Worm (Caenorhabditis elegans): Measurements from ENCODE around the gene F31F6.2.

- TF ChIP-seq zip-4 (GFP tag; optimal IDR thresholded peaks at IDR 0.05) = no peak
- TF ChIP-seq pqm-1 (tag; optimal IDR thresholded peaks at IDR 0.05) = no peak
- TF ChIP-seq snpc-4 (tag; optimal IDR thresholded peaks at IDR 0.05) = no peak
- no peak for TF ChIP-seq zag-1 (tag; optimal IDR thresholded peaks at IDR 0.05)
- TF ChIP-seq lir-3 (tag; optimal IDR thresholded peaks at IDR 0.05; ENCODE audit: poor library complexity) = no peak
- no peak for TF ChIP-seq tbx-2 (tag; optimal IDR thresholded peaks at IDR 0.05)
- TF ChIP-seq ceh-88 (GFP tag; IDR thresholded peaks at IDR 0.05) = no peak
- TF ChIP-seq efl-3 (GFP tag; optimal IDR thresholded peaks at IDR 0.05) = no peak
- TF ChIP-seq nhr-77 (tag; optimal IDR thresholded peaks at IDR 0.05) = no peak
- no peak for TF ChIP-seq lin-39 (tag; optimal IDR thresholded peaks at IDR 0.05)
- TF ChIP-seq lsy-2 (tag; optimal IDR thresholded peaks at IDR 0.05) = no peak
These were observed 6.0 kb upstream of the F31F6.2 start for ce11 chrX:14877691-14878090.

Data from whole organism, L1 larva.